Worm (Caenorhabditis elegans): ENCODE data around the gene fut-5.

DNA sequence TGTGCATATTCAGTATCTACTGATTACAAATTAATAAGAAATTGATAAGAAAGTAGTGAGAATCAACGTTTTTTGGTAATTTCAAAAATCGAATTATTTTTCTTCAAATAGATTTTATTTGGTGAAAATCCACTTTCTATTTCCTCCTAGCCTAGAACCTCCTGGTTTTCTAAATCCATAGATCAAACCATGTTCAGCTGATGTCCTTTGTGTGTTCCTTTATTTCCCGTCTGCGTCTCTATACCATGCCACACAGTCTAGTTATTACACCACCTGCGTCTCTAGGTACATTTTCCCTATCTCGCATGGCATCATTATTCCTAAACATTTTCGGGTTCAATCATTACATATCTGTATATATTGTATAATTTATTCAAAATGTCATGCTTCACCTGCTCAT, 25.7 kb upstream of the fut-5 start, which contains the start of gene F10G7.5:
- TF ChIP-seq tbx-2 (tag; optimal IDR thresholded peaks at IDR 0.05), result no peak
- TF ChIP-seq lin-39 (tag; optimal IDR thresholded peaks at IDR 0.05), result no peak
- no peak for TF ChIP-seq lin-15B (tag; optimal IDR thresholded peaks at IDR 0.05)
- TF ChIP-seq zip-4 (GFP tag; optimal IDR thresholded peaks at IDR 0.05), result no peak
- no peak for TF ChIP-seq fos-1 (tag; optimal IDR thresholded peaks at IDR 0.05)
- TF ChIP-seq lsy-2 (tag; optimal IDR thresholded peaks at IDR 0.05), result peak; percentile 31 to 52
- no peak for TF ChIP-seq mdl-1 (tag; optimal IDR thresholded peaks at IDR 0.05)
- no peak for TF ChIP-seq egl-27 (tag; optimal IDR thresholded peaks at IDR 0.05)
- TF ChIP-seq ets-5 (GFP tag; IDR thresholded peaks at IDR 0.05), result no peak
- TF ChIP-seq F16B12.6 (tag; optimal IDR thresholded peaks at IDR 0.05), result no peak
- peak; percentile 55 for TF ChIP-seq blmp-1 (tag; optimal IDR thresholded peaks at IDR 0.05)
- TF ChIP-seq snpc-4 (tag; optimal IDR thresholded peaks at IDR 0.05), result no peak
- TF ChIP-seq pag-3 (tag; optimal IDR thresholded peaks at IDR 0.05; ENCODE audit: borderline replicate concordance, insufficient read depth), result no peak

Data from whole organism, L1 larva.